Worm (Caenorhabditis elegans) whole organism, late embryonic: Measurements from ENCODE around the gene C48D1.9.

Experiments
- C08G9.2 ChIP-seq: sonication (generic microtip); optimal IDR thresholded peaks from 2 replicates; lab custom pipeline; 2016; ENCODE audit warnings: mild to moderate bottlenecking, missing genetic modification characterization, moderate library complexity, missing compliant biosample characterization
- T23F11.4 ChIP-seq: fragments of 200-800 bp; sonication (Bioruptor generic); optimal IDR thresholded peaks from 2 replicates; lab custom pipeline; 2018; ENCODE audit warnings: mild to moderate bottlenecking, missing genetic modification characterization, missing compliant biosample characterization
- Y22D7AL.16 ChIP-seq: sonication (generic microtip); optimal IDR thresholded peaks from 2 replicates; lab custom pipeline; 2016; ENCODE audit warnings: missing genetic modification characterization, missing compliant biosample characterization
- ahr-1 ChIP-seq: sonication (generic microtip); optimal IDR thresholded peaks from 2 replicates; lab custom pipeline; 2016; ENCODE audit warnings: missing genetic modification characterization, missing compliant biosample characterization
- ceh-14 ChIP-seq: sonication (generic microtip); optimal IDR thresholded peaks from 2 replicates; lab custom pipeline; 2016; ENCODE audit warnings: missing genotype, missing genetic modification characterization, missing compliant biosample characterization
- ceh-22 ChIP-seq: sonication (generic microtip); optimal IDR thresholded peaks from 2 replicates; lab custom pipeline; 2017; ENCODE audit warnings: missing biosample characterization, missing genetic modification characterization
- ceh-31 ChIP-seq: sonication (generic microtip); optimal IDR thresholded peaks from 2 replicates; lab custom pipeline; 2016; ENCODE audit warnings: missing genetic modification characterization, missing compliant biosample characterization
- ceh-34 ChIP-seq: sonication (generic microtip); optimal IDR thresholded peaks from 2 replicates; lab custom pipeline; 2016; ENCODE audit warnings: mild to moderate bottlenecking, missing genetic modification characterization, missing compliant biosample characterization
- ceh-45 ChIP-seq: fragments of 200-800 bp; sonication (Bioruptor generic); IDR thresholded peaks from 2 replicates; pipeline ENCODE4 v1.3.6; 2022; ENCODE audit warnings: missing genetic modification reagents, missing genetic modification characterization, missing compliant biosample characterization
- ceh-48 ChIP-seq: sonication (generic microtip); optimal IDR thresholded peaks from 2 replicates; lab custom pipeline; 2016; ENCODE audit warnings: missing genetic modification characterization, inconsistent platforms, missing compliant biosample characterization
- che-1 ChIP-seq: sonication (generic microtip); optimal IDR thresholded peaks from 2 replicates; lab custom pipeline; 2016; ENCODE audit warnings: mild to moderate bottlenecking, missing genetic modification characterization, missing compliant biosample characterization
- dmd-4 ChIP-seq: sonication (generic microtip); optimal IDR thresholded peaks from 2 replicates; lab custom pipeline; 2016; ENCODE audit warnings: borderline replicate concordance, missing genetic modification characterization, missing compliant biosample characterization
- dve-1 ChIP-seq: sonication (generic microtip); optimal IDR thresholded peaks from 2 replicates; lab custom pipeline; 2017; ENCODE audit warnings: antibody characterized with exemption, mild to moderate bottlenecking, missing genetic modification characterization, missing compliant biosample characterization
- elt-2 ChIP-seq: sonication (generic microtip); optimal IDR thresholded peaks from 2 replicates; lab custom pipeline; 2016; ENCODE audit warnings: missing genetic modification reagents, missing genetic modification characterization, missing compliant biosample characterization
- elt-4 ChIP-seq: sonication (generic microtip); optimal IDR thresholded peaks from 2 replicates; lab custom pipeline; 2016; ENCODE audit warnings: missing genetic modification characterization, missing compliant biosample characterization
- fax-1 ChIP-seq: sonication (generic microtip); optimal IDR thresholded peaks from 2 replicates; lab custom pipeline; 2016; ENCODE audit warnings: missing genotype, missing genetic modification characterization, missing compliant biosample characterization
- gmeb-2 ChIP-seq: sonication (generic microtip); optimal IDR thresholded peaks from 2 replicates; lab custom pipeline; 2016; ENCODE audit warnings: missing genetic modification characterization, inconsistent platforms, missing compliant biosample characterization
- hlh-15 ChIP-seq: sonication (generic microtip); optimal IDR thresholded peaks from 2 replicates; lab custom pipeline; 2016; ENCODE audit warnings: missing genetic modification characterization, missing compliant biosample characterization
- hlh-30 ChIP-seq: sonication (generic microtip); optimal IDR thresholded peaks from 2 replicates; lab custom pipeline; 2017; ENCODE audit warnings: antibody characterized with exemption, missing genetic modification characterization, missing compliant biosample characterization; ENCODE audit not compliant: insufficient read depth
- hlh-6 ChIP-seq: sonication (generic microtip); optimal IDR thresholded peaks from 2 replicates; lab custom pipeline; 2016; ENCODE audit warnings: missing genotype, missing genetic modification characterization, missing compliant biosample characterization
- lim-6 ChIP-seq: sonication (generic microtip); optimal IDR thresholded peaks from 2 replicates; lab custom pipeline; 2016; ENCODE audit warnings: missing genetic modification characterization, missing compliant biosample characterization
- nfya-1 ChIP-seq: sonication (generic microtip); optimal IDR thresholded peaks from 2 replicates; lab custom pipeline; 2017; ENCODE audit warnings: missing genetic modification characterization, mild to moderate bottlenecking, missing compliant biosample characterization, antibody characterized with exemption, moderate library complexity
- npax-4 ChIP-seq: sonication (generic microtip); optimal IDR thresholded peaks from 2 replicates; lab custom pipeline; 2016; ENCODE audit warnings: missing genetic modification characterization, missing compliant biosample characterization
- odd-2 ChIP-seq: sonication (generic microtip); optimal IDR thresholded peaks from 2 replicates; lab custom pipeline; 2017; ENCODE audit warnings: antibody characterized with exemption, mild to moderate bottlenecking, missing genetic modification characterization, missing compliant biosample characterization
- pat-9 ChIP-seq: fragments of 200-800 bp; sonication (Bioruptor generic); optimal IDR thresholded peaks from 2 replicates; lab custom pipeline; 2018; ENCODE audit warnings: mild to moderate bottlenecking, missing genetic modification characterization, moderate library complexity, missing compliant biosample characterization
- pax-1 ChIP-seq: fragments of 150-350 bp; optimal IDR thresholded peaks from 2 replicates; lab custom pipeline; 2014; ENCODE audit warnings: missing biosample characterization, missing genetic modification characterization
- pha-2 ChIP-seq: sonication (generic microtip); optimal IDR thresholded peaks from 2 replicates; lab custom pipeline; 2017; ENCODE audit warnings: mild to moderate bottlenecking, missing genetic modification characterization, missing compliant biosample characterization
- pqm-1 ChIP-seq: sonication (generic microtip); optimal IDR thresholded peaks from 2 replicates; lab custom pipeline; 2016; ENCODE audit warnings: missing genetic modification characterization, missing compliant biosample characterization
- pros-1 ChIP-seq: fragments of 150-350 bp; optimal IDR thresholded peaks from 2 replicates; lab custom pipeline; 2014; ENCODE audit warnings: missing biosample characterization, missing genetic modification reagents, missing genetic modification characterization
- rnt-1 ChIP-seq: sonication (generic microtip); optimal IDR thresholded peaks from 2 replicates; lab custom pipeline; 2016; ENCODE audit warnings: missing genetic modification characterization, missing compliant biosample characterization
- sdc-2 ChIP-seq: sonication (generic microtip); optimal IDR thresholded peaks from 2 replicates; lab custom pipeline; 2016; ENCODE audit warnings: missing genotype, missing genetic modification characterization, missing compliant biosample characterization
- sox-2 ChIP-seq: fragments of 200-800 bp; sonication (Bioruptor generic); IDR thresholded peaks from 2 replicates; pipeline ENCODE4 v1.3.6; 2022; ENCODE audit warnings: missing genetic modification reagents, missing genetic modification characterization, missing compliant biosample characterization
- tbx-7 ChIP-seq: sonication (generic microtip); optimal IDR thresholded peaks from 2 replicates; lab custom pipeline; 2016; ENCODE audit warnings: missing genotype, missing genetic modification characterization, missing compliant biosample characterization
- unc-3 ChIP-seq, 2 experiments: fragments of 200-800 bp in 1 of 2; sonication (Bioruptor generic) in 1 of 2; sonication (generic microtip) in 1 of 2; conservative IDR thresholded peaks in 1 of 2; optimal IDR thresholded peaks in 1 of 2; 2 replicates each; pipeline versions ENCODE4 v1.3.6 to Lab custom; 2016 to 2022; ENCODE audit warnings: missing compliant biosample characterization in 2 of 2, missing genetic modification characterization in 2 of 2, missing genetic modification reagents in 1 of 2
- unc-42 ChIP-seq: sonication (generic microtip); optimal IDR thresholded peaks from 2 replicates; lab custom pipeline; 2016; ENCODE audit warnings: missing genotype, missing genetic modification characterization, missing compliant biosample characterization
- unc-86 ChIP-seq: sonication (generic microtip); optimal IDR thresholded peaks from 2 replicates; lab custom pipeline; 2016; ENCODE audit warnings: missing genetic modification characterization, missing compliant biosample characterization
- ztf-16 ChIP-seq: sonication (generic microtip); optimal IDR thresholded peaks from 2 replicates; lab custom pipeline; 2017; ENCODE audit warnings: missing genetic modification characterization, missing compliant biosample characterization

C48D1.9 gene

DNA sequence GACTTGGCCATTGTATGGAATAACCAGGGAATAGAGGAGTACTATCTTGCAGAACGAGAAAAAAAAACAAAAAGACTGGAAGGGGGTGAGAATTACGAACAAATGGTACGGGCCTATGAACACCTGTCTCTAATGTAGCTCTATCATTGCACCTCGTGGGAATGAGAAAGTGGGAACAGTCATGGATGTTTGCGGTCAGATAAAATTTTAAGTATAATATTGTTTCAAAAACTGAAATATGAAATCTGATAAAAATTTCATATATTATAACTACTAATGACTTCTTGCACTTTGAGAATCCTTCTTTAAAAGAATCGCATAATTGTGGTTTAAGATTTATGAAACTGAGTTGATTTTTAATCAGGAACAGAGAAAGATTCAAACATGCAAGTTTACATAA lies 16.2 kb downstream of the C48D1.9 start, which contains the start of gene F58D2.5:
TSS of gene F58D2.5 (minus strand) at position 101 of the 400 bp plus-strand sequence.
- no peak for TF ChIP-seq tbx-7 (tag; lab: Kevin White, UChicago)
- no peak for TF ChIP-seq elt-2 (tag; lab: Kevin White, UChicago)
- TF ChIP-seq elt-4, result no peak
- TF ChIP-seq ceh-45 (GFP tag; lab: Robert Waterston, UW), result no peak
- no peak for TF ChIP-seq odd-2
- no peak for TF ChIP-seq ceh-31 (tag; lab: Kevin White, UChicago)
- no peak for TF ChIP-seq ceh-22 (tag; lab: Kevin White, UChicago)
- TF ChIP-seq, all 69 proteins: peak for 0

DNA sequence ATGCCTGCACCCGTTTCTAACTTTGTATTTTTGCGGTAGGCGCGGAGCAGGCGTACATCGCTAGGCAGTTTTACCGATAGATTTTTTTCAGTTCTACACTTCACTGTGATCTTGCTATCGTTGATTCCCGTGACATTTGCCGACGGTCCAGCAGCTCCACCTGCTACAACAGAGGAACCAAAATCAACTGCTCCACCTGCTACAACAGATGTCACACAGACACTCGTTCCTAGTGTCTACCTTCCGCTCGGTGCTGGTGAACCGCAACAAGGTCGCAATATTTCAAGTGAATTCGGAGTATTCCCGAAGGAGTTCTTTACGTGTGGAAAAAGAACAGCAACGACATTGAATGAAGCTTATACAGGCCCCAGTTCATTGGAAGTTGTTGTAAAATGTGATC lies 19.4 kb downstream of the C48D1.9 start:
- no peak for TF ChIP-seq pax-1 (tag; lab: Kevin White, UChicago)
- no peak for TF ChIP-seq Y22D7AL.16 (tag; lab: Kevin White, UChicago)
- TF ChIP-seq dmd-4 (tag; lab: Kevin White, UChicago), result no peak
- TF ChIP-seq pros-1 (tag; lab: Kevin White, UChicago), result no peak
- TF ChIP-seq ztf-16, result no peak
- no peak for TF ChIP-seq pat-9
- TF ChIP-seq elt-2 (tag; lab: Kevin White, UChicago), result no peak
- no peak for TF ChIP-seq che-1 (tag; lab: Kevin White, UChicago)
- no peak for TF ChIP-seq ceh-14 (tag; lab: Kevin White, UChicago)
- no peak for TF ChIP-seq fax-1 (tag; lab: Kevin White, UChicago)
- no peak for TF ChIP-seq sdc-2 (tag; lab: Kevin White, UChicago)
- TF ChIP-seq pqm-1, result no peak
- TF ChIP-seq pha-2 (tag; lab: Kevin White, UChicago), result no peak
- no peak for TF ChIP-seq T23F11.4
- no peak for TF ChIP-seq ceh-34 (tag; lab: Kevin White, UChicago)

ce11 chrIV:13189467-13189866 lies 20.0 kb downstream of the C48D1.9 start, which contains the start of gene F58D2.2:
TSS of gene F58D2.2 (plus strand) at chrIV:13189767.
- TF ChIP-seq Y22D7AL.16 (tag; lab: Kevin White, UChicago), result no peak
- TF ChIP-seq elt-4, result no peak
- TF ChIP-seq ahr-1 (tag; lab: Kevin White, UChicago), result no peak
- TF ChIP-seq hlh-6, result no peak
- TF ChIP-seq unc-42 (tag; lab: Kevin White, UChicago), result no peak
- TF ChIP-seq gmeb-2 (tag; lab: Kevin White, UChicago), result no peak
- TF ChIP-seq rnt-1 (tag; lab: Kevin White, UChicago), result no peak
- no peak for TF ChIP-seq pat-9
- no peak for TF ChIP-seq ceh-34 (tag; lab: Kevin White, UChicago)

- TF ChIP-seq T23F11.4, result no peak
- TF ChIP-seq hlh-30 (tag; lab: Kevin White, UChicago), result no peak
- no peak for TF ChIP-seq sox-2 (GFP tag; lab: Robert Waterston, UW)
- TF ChIP-seq hlh-15 (tag; lab: Kevin White, UChicago), result no peak
- TF ChIP-seq lim-6 (tag; lab: Kevin White, UChicago), result no peak
- TF ChIP-seq unc-3 (GFP tag; conservative IDR thresholded peaks at IDR 0.05; lab: Robert Waterston, UW), result no peak
- no peak for TF ChIP-seq unc-3 (tag; optimal IDR thresholded peaks at IDR 0.05; lab: Kevin White, UChicago)
- no peak for TF ChIP-seq hlh-6
- no peak for TF ChIP-seq dve-1 (tag; lab: Kevin White, UChicago)
- TF ChIP-seq tbx-7 (tag; lab: Kevin White, UChicago), result no peak
- no peak for TF ChIP-seq nfya-1 (tag; lab: Kevin White, UChicago)
- no peak for TF ChIP-seq npax-4 (tag; lab: Kevin White, UChicago)
- TF ChIP-seq C08G9.2 (tag; lab: Kevin White, UChicago), result no peak
- no peak for TF ChIP-seq ceh-48 (tag; lab: Kevin White, UChicago)
- no peak for TF ChIP-seq unc-86 (tag; lab: Kevin White, UChicago)
- TF ChIP-seq rnt-1 (tag; lab: Kevin White, UChicago), result no peak
- TF ChIP-seq elt-4, result no peak
Measured at ce11 chrIV:13188959-13189358, 20.5 kb downstream of the C48D1.9 start, which contains the start of gene F58D2.4. TSS of gene F58D2.4 (minus strand) at chrIV:13189059.
